Fruit fly (Drosophila melanogaster) whole organism, adult: ENCODE data around the gene Abcd1.
A peak's percentile ranks its signal among the peaks of the same experiment; 100 is the strongest.

Experiments
- CG11617 ChIP-seq: fragments of 200-800 bp; sonication (Bioruptor generic); optimal IDR thresholded peaks from 2 replicates; lab custom pipeline; 2017; ENCODE audit warnings: mild to moderate bottlenecking, missing biosample characterization, missing genetic modification reagents, missing genetic modification characterization
- CG14711 ChIP-seq: fragments of 200-800 bp; sonication (Bioruptor generic); optimal IDR thresholded peaks from 2 replicates; lab custom pipeline; 2018; ENCODE audit warnings: missing biosample characterization, mild to moderate bottlenecking, missing genetic modification characterization, moderate library complexity
- CG1620 ChIP-seq: fragments of 200-800 bp; sonication (Bioruptor generic); optimal IDR thresholded peaks from 2 replicates; lab custom pipeline; 2016; ENCODE audit warnings: missing biosample characterization, missing genetic modification characterization
- CG33017 ChIP-seq: fragments of 200-800 bp; sonication (Bioruptor generic); optimal IDR thresholded peaks from 2 replicates; lab custom pipeline; 2018; ENCODE audit warnings: missing biosample characterization, mild to moderate bottlenecking, missing genetic modification characterization, moderate library complexity
- CG5204 ChIP-seq: fragments of 200-800 bp; sonication (Bioruptor generic); optimal IDR thresholded peaks from 2 replicates; lab custom pipeline; 2016; ENCODE audit warnings: missing biosample characterization, missing genetic modification characterization
- CG7045 ChIP-seq: fragments of 200-800 bp; sonication (Bioruptor generic); optimal IDR thresholded peaks from 2 replicates; lab custom pipeline; 2017; ENCODE audit warnings: missing biosample characterization, mild to moderate bottlenecking, missing genetic modification characterization
- CG7101 ChIP-seq: fragments of 200-800 bp; sonication (Bioruptor generic); optimal IDR thresholded peaks from 2 replicates; lab custom pipeline; 2018; ENCODE audit warnings: missing biosample characterization, mild to moderate bottlenecking, missing genetic modification characterization, moderate library complexity
- Clk ChIP-seq: fragments of 200-800 bp; sonication (Bioruptor generic); optimal IDR thresholded peaks from 2 replicates; lab custom pipeline; 2017; ENCODE audit warnings: missing biosample characterization, missing genetic modification characterization
- Crg-1 ChIP-seq: fragments of 200-800 bp; sonication (Bioruptor generic); optimal IDR thresholded peaks from 2 replicates; lab custom pipeline; 2016; ENCODE audit warnings: missing biosample characterization, missing genetic modification characterization
- Hr96 ChIP-seq: fragments of 200-800 bp; sonication (Bioruptor generic); optimal IDR thresholded peaks from 2 replicates; lab custom pipeline; 2016; ENCODE audit warnings: missing biosample characterization, missing genetic modification characterization
- Mnt ChIP-seq: fragments of 200-800 bp; sonication (Bioruptor generic); optimal IDR thresholded peaks from 2 replicates; lab custom pipeline; 2016; ENCODE audit warnings: missing biosample characterization, mild to moderate bottlenecking, missing genetic modification characterization
- bab1 ChIP-seq: fragments of 200-800 bp; sonication (Bioruptor generic); optimal IDR thresholded peaks from 3 replicates; lab custom pipeline; 2019; ENCODE audit warnings: missing biosample characterization, mild to moderate bottlenecking, missing genetic modification characterization, moderate library complexity
- cic ChIP-seq: fragments of 200-800 bp; sonication (Bioruptor generic); optimal IDR thresholded peaks from 2 replicates; lab custom pipeline; 2017; ENCODE audit warnings: missing biosample characterization, mild to moderate bottlenecking, missing genetic modification characterization, moderate library complexity
- cnc ChIP-seq, 2 experiments: fragments of >200 bp; optimal IDR thresholded peaks; 2 replicates each; lab custom pipeline; 2017
- kay ChIP-seq: fragments of 200-800 bp; sonication (Bioruptor generic); peaks from one replicate; lab custom pipeline; 2016; ENCODE audit warnings: missing biosample characterization, missing genetic modification characterization, borderline replicate concordance
- ovo ChIP-seq: fragments of 200-800 bp; sonication (Bioruptor generic); optimal IDR thresholded peaks from 2 replicates; lab custom pipeline; 2016; ENCODE audit warnings: missing biosample characterization, missing genetic modification characterization
- pad ChIP-seq: fragments of 200-800 bp; sonication (Bioruptor generic); optimal IDR thresholded peaks from 3 replicates; lab custom pipeline; 2017; ENCODE audit warnings: missing biosample characterization, missing genetic modification characterization, mild to moderate bottlenecking, moderate library complexity, missing genetic modification reagents
- tj ChIP-seq: fragments of 200-800 bp; sonication (Bioruptor generic); optimal IDR thresholded peaks from 3 replicates; lab custom pipeline; 2017; ENCODE audit warnings: missing biosample characterization, mild to moderate bottlenecking, missing genetic modification characterization, moderate library complexity
- toe ChIP-seq: fragments of 200-800 bp; sonication (Bioruptor generic); optimal IDR thresholded peaks from 2 replicates; lab custom pipeline; 2016; ENCODE audit warnings: missing biosample characterization, missing genetic modification characterization

Gene Abcd1

DNA sequence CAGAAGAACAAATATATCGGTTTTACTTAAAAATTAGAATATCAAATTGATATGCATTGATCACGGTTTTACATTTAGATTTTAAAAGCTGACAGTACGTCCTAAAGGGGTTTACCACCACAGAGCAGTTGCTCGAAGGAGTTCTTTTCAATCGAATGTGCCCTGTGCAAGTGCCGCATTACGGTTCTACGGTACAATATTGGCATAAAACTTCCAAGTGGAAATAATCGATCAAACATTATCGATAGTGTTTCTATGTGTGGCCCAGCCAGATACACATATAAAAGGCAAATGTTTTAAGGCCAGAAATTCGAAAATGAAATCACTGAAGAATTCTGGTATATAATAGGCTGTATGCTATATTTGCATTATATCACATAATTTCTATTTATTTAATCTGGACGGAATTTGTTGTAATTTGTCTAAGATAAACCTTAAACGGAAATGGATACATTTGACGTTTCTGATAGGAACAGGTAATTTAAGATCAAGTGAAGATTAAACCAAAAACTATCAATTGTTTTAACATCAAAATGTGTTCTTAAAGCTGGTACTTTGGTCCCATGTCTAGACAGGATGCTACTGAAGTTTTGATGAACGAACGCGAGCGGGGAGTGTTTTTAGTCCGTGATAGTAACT is 16.5 kb upstream of the Abcd1 start, which contains the start of gene Crk:
Gene Crk (plus strand): TSS at position 214 of the 639 bp plus-strand sequence.
- TF ChIP-seq kay (GFP tag; lab: Kevin White, UChicago) (peak; percentile 75), bab1 (GFP tag; lab: Kevin White, UChicago) (peak; percentile 3), Crg-1 (GFP tag; lab: Kevin White, UChicago) (no peak), toe (GFP tag; lab: Kevin White, UChicago) (no peak), CG1620 (GFP tag; lab: Kevin White, UChicago) (peak; percentile 33), CG7045 (GFP tag; lab: Kevin White, UChicago) (no peak)

- no peak for TF ChIP-seq pad (GFP tag; lab: Kevin White, UChicago)
- TF ChIP-seq Hr96 (GFP tag; lab: Kevin White, UChicago): no peak
- peak; percentile 66 for TF ChIP-seq bab1 (GFP tag; lab: Kevin White, UChicago)
- no peak for TF ChIP-seq Mnt (GFP tag; lab: Kevin White, UChicago)
- peak; percentile 9 for TF ChIP-seq CG33017 (tag; lab: Kevin White, UChicago)
- TF ChIP-seq CG5204: peak; percentile 42
- TF ChIP-seq kay (GFP tag; lab: Kevin White, UChicago): no peak
- no peak for TF ChIP-seq toe (GFP tag; lab: Kevin White, UChicago)
- no peak for TF ChIP-seq cic (GFP tag; lab: Kevin White, UChicago)
- no peak for TF ChIP-seq CG14711 (tag; lab: Kevin White, UChicago)
- no peak for TF ChIP-seq Clk (GFP tag; lab: Kevin White, UChicago)
- no peak for TF ChIP-seq ovo (GFP tag; lab: Kevin White, UChicago)
These were observed 12.1 kb upstream of the Abcd1 start, which contains the start of gene CG31998 for dm6 chr4:205671-206252. Gene CG31998, minus strand, starts transcription at chr4:205945.

DNA sequence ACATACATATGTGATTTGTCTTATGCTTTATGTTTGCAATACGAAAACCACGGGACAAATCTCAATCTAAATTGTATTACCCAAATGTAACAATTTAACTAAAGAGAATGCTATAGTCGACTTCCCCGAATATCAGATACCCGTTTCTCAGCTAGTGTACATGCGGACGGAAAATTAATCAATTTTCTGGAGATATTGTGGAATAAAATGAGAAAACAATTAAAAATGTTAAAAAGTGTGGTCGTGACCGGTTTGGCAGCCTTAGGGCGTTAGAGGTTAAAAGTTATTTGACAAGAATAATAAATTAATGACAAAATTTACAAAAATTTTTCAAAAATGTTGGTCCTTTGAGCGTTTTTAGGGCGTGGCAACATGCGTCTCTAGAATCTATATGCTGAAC is 1.1 kb downstream of the Abcd1 start:
- TF ChIP-seq Mnt (GFP tag; lab: Kevin White, UChicago): no peak
- TF ChIP-seq CG33017 (tag; lab: Kevin White, UChicago): no peak
- no peak for TF ChIP-seq CG7101
- TF ChIP-seq ovo (GFP tag; lab: Kevin White, UChicago): no peak
- no peak for TF ChIP-seq Clk (GFP tag; lab: Kevin White, UChicago)
- no peak for TF ChIP-seq kay (GFP tag; lab: Kevin White, UChicago)
- no peak for TF ChIP-seq toe (GFP tag; lab: Kevin White, UChicago)
- no peak for TF ChIP-seq cnc (optimal IDR thresholded peaks at IDR 0.05; lab: Kevin White, UChicago)
- TF ChIP-seq CG7045 (GFP tag; lab: Kevin White, UChicago): no peak
- no peak for TF ChIP-seq bab1 (GFP tag; lab: Kevin White, UChicago)

- TF ChIP-seq CG33017 (tag; lab: Kevin White, UChicago): no peak
- TF ChIP-seq kay (GFP tag; lab: Kevin White, UChicago): peak; percentile 50
These were observed 9.9 kb downstream of the Abcd1 start for dm6 chr4:183681-184080.

DNA sequence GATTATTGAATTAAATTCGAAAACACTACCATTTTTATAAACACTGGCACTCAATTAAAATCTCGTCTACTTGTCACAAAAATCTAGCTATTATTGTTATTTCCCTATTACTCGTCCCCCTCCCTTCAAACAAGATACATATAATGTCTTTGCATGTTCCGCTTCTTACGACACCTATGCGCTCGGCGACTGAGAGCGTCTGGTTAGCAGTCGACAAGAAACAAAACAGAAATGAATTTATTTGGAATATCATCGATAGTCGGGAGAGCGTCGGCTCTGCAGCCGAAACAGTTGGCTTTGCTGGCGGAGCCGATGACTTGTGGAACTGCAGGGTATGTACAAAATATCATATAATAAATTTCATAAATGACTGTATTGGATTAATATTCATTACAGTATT is 12.0 kb downstream of the Abcd1 start:
- no peak for TF ChIP-seq CG5204

DNA sequence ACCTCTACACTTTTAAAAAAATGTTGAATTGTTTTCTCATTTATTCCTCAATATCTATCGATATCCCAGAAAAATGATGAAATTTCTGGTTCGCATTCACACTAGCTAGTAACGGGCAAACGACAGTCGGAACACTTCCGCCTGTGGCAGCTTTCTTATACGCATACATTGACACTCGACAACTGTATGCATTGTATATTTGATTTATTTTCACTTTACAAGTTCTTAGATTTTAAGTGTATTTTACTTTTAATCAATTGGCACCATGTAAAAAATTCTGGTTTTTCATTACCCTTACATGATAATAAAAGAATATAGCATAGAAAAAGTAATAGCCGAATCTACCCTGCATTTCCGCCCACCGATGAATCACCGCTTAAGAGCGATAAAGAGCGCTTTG is 12.8 kb downstream of the Abcd1 start:
- TF ChIP-seq bab1 (GFP tag; lab: Kevin White, UChicago) (no peak), CG11617 (no peak), CG14711 (tag; lab: Kevin White, UChicago) (no peak), Mnt (GFP tag; lab: Kevin White, UChicago) (no peak), cnc (optimal IDR thresholded peaks at IDR 0.05; lab: Kevin White, UChicago) (no peak), CG7101 (no peak), ovo (GFP tag; lab: Kevin White, UChicago) (no peak), kay (GFP tag; lab: Kevin White, UChicago) (no peak), Crg-1 (GFP tag; lab: Kevin White, UChicago) (no peak), CG33017 (tag; lab: Kevin White, UChicago) (no peak), tj (GFP tag; lab: Kevin White, UChicago) (no peak), CG1620 (GFP tag; lab: Kevin White, UChicago) (no peak), CG5204 (no peak), toe (GFP tag; lab: Kevin White, UChicago) (no peak), cic (GFP tag; lab: Kevin White, UChicago) (no peak)

dm6 chr4:179920-180261 is 13.7 kb downstream of the Abcd1 start:
- TF ChIP-seq Crg-1 (GFP tag; lab: Kevin White, UChicago) (no peak), CG14711 (tag; lab: Kevin White, UChicago) (no peak), cic (GFP tag; lab: Kevin White, UChicago) (no peak), Hr96 (GFP tag; lab: Kevin White, UChicago) (no peak), bab1 (GFP tag; lab: Kevin White, UChicago) (no peak)
